Worm (Caenorhabditis elegans) whole organism, midembryonic: ENCODE data around the gene nhr-90.

Experiments used
- cog-1 ChIP-seq: sonication (generic microtip); optimal IDR thresholded peaks from 2 replicates; lab custom pipeline; 2016; ENCODE audit warnings: missing genetic modification characterization, missing compliant biosample characterization
- klf-2 ChIP-seq: fragments of 200-800 bp; sonication (Bioruptor generic); conservative IDR thresholded peaks from 2 replicates; pipeline ENCODE4 v1.3.6; 2022; ENCODE audit warnings: missing genetic modification reagents, missing genetic modification characterization, missing compliant biosample characterization
- ref-1 ChIP-seq: fragments of 200-800 bp; sonication (Bioruptor generic); conservative IDR thresholded peaks from 2 replicates; pipeline ENCODE4 v1.3.6; 2022; ENCODE audit warnings: missing genetic modification reagents, missing genetic modification characterization, missing compliant biosample characterization
- tab-1 ChIP-seq: fragments of 200-800 bp; sonication (Bioruptor generic); IDR thresholded peaks from 2 replicates; pipeline ENCODE4 v1.3.6; 2022; ENCODE audit warnings: missing genetic modification characterization, missing compliant biosample characterization
- ztf-23 ChIP-seq: fragments of 200-800 bp; sonication (Bioruptor generic); IDR thresholded peaks from 2 replicates; pipeline ENCODE4 v1.3.6; 2022; ENCODE audit warnings: missing genetic modification reagents, missing genetic modification characterization, missing compliant biosample characterization
- ztf-29 ChIP-seq: fragments of 200-800 bp; sonication (Bioruptor generic); IDR thresholded peaks from 2 replicates; pipeline ENCODE4 v1.3.6; 2022; ENCODE audit warnings: missing genetic modification reagents, missing genetic modification characterization, missing compliant biosample characterization

- TF ChIP-seq ref-1 (GFP tag; lab: Robert Waterston, UW) = no peak
- no peak for TF ChIP-seq ztf-23 (GFP tag; lab: Robert Waterston, UW)
- no peak for TF ChIP-seq ztf-29 (GFP tag; lab: Robert Waterston, UW)
- TF ChIP-seq tab-1 (GFP tag; lab: Robert Waterston, UW) = no peak
- TF ChIP-seq klf-2 = no peak
- no peak for TF ChIP-seq cog-1 (tag; lab: Kevin White, UChicago)
These were observed 44.3 kb upstream of the nhr-90 start, which contains the start of gene sri-73 for ce11 chrV:565984-566383.
